Worm (Caenorhabditis elegans) whole organism, L4 larva: ENCODE measurements around the gene R10E12.2.

ENCODE experiments used
- F26F4.8 ChIP-seq: fragments of 200-800 bp; sonication (Bioruptor generic); conservative IDR thresholded peaks from 2 replicates; pipeline ENCODE4 v1.3.6; 2022; ENCODE audit warnings: missing genetic modification characterization, missing compliant biosample characterization
- F44E2.7 ChIP-seq: fragments of 200-800 bp; sonication (Bioruptor generic); IDR thresholded peaks from 2 replicates; pipeline ENCODE4 v2.1.2; 2022; ENCODE audit warnings: missing genetic modification characterization, missing compliant biosample characterization
- T20F7.1 ChIP-seq: fragments of 200-800 bp; sonication (Bioruptor generic); optimal IDR thresholded peaks from 2 replicates; lab custom pipeline; 2018; ENCODE audit warnings: mild to moderate bottlenecking, missing genetic modification characterization, missing compliant biosample characterization
- Y48G9A.11 ChIP-seq: fragments of 200-800 bp; sonication (Bioruptor generic); IDR thresholded peaks from 2 replicates; pipeline ENCODE4 v1.3.6; 2022; ENCODE audit warnings: missing genetic modification reagents, missing genetic modification characterization, missing compliant biosample characterization
- Y5F2A.4 ChIP-seq: fragments of 200-800 bp; sonication (Bioruptor generic); optimal IDR thresholded peaks from 2 replicates; lab custom pipeline; 2018; ENCODE audit warnings: mild to moderate bottlenecking, missing genetic modification characterization, missing compliant biosample characterization
- ZK337.2 ChIP-seq: fragments of 200-800 bp; sonication (Bioruptor generic); IDR thresholded peaks from 2 replicates; pipeline ENCODE4 v1.3.6; 2022; ENCODE audit warnings: missing genetic modification reagents, missing genetic modification characterization, missing compliant biosample characterization
- aha-1 ChIP-seq: fragments of 150-350 bp; peaks from one replicate; lab custom pipeline; 2014; ENCODE audit warnings: missing biosample characterization, missing genetic modification characterization
- aly-2 ChIP-seq: sonication (generic microtip); optimal IDR thresholded peaks from 2 replicates; lab custom pipeline; 2018; ENCODE audit warnings: missing biosample characterization, missing genetic modification characterization
- arid-1 ChIP-seq: fragments of 200-800 bp; sonication (Bioruptor generic); conservative IDR thresholded peaks from 2 replicates; pipeline ENCODE4 v1.3.6; 2022; ENCODE audit warnings: missing genetic modification reagents, missing genetic modification characterization, missing compliant biosample characterization
- attf-4 ChIP-seq: sonication (generic microtip); optimal IDR thresholded peaks from 3 replicates; lab custom pipeline; 2017; ENCODE audit warnings: missing biosample characterization, missing genetic modification characterization
- ceh-20 ChIP-seq: fragments of 200-800 bp; sonication (Bioruptor generic); IDR thresholded peaks from 2 replicates; pipeline ENCODE4 v1.3.6; 2022; ENCODE audit warnings: missing genetic modification reagents, missing genetic modification characterization, missing compliant biosample characterization
- ceh-62 ChIP-seq: sonication (generic microtip); optimal IDR thresholded peaks from 2 replicates; lab custom pipeline; 2017; ENCODE audit warnings: missing biosample characterization, missing genetic modification characterization
- daf-12 ChIP-seq: fragments of 150-350 bp; optimal IDR thresholded peaks from 2 replicates; lab custom pipeline; 2014; ENCODE audit warnings: missing biosample characterization, missing genetic modification reagents, missing genetic modification characterization
- daf-8 ChIP-seq: fragments of 200-800 bp; sonication (Bioruptor generic); IDR thresholded peaks from 2 replicates; pipeline ENCODE4 v1.3.6; 2022; ENCODE audit warnings: missing genetic modification characterization, missing compliant biosample characterization
- dpl-1 ChIP-seq: fragments of 150-350 bp; optimal IDR thresholded peaks from 2 replicates; lab custom pipeline; 2014; ENCODE audit warnings: missing biosample characterization, missing genetic modification reagents, missing genetic modification characterization
- duxl-1 ChIP-seq: sonication (generic microtip); optimal IDR thresholded peaks from 2 replicates; lab custom pipeline; 2016; ENCODE audit warnings: mild to moderate bottlenecking, missing genetic modification characterization, moderate library complexity, missing compliant biosample characterization; ENCODE audit not compliant: poor library complexity
- egl-27 ChIP-seq: sonication (generic microtip); optimal IDR thresholded peaks from 3 replicates; lab custom pipeline; 2017; ENCODE audit warnings: missing biosample characterization, missing genetic modification reagents, missing genetic modification characterization
- fkh-10 ChIP-seq: fragments of 150-350 bp; optimal IDR thresholded peaks from 2 replicates; lab custom pipeline; 2014; ENCODE audit warnings: missing biosample characterization, missing genetic modification reagents, missing genetic modification characterization
- hmg-1.1 ChIP-seq: fragments of 200-800 bp; sonication (Bioruptor generic); IDR thresholded peaks from 2 replicates; pipeline ENCODE4 v1.3.6; 2022; ENCODE audit warnings: missing genetic modification reagents, missing genetic modification characterization, missing compliant biosample characterization
- lim-7 ChIP-seq: fragments of 200-800 bp; sonication (Bioruptor generic); IDR thresholded peaks from 2 replicates; pipeline ENCODE4 v1.3.6; 2022; ENCODE audit warnings: missing genetic modification characterization, missing compliant biosample characterization
- lin-13 ChIP-seq: fragments of 150-350 bp; optimal IDR thresholded peaks from 2 replicates; lab custom pipeline; 2014; ENCODE audit warnings: missing biosample characterization, missing genetic modification reagents, missing genetic modification characterization
- lin-29 ChIP-seq: fragments of 200-800 bp; sonication (Bioruptor generic); IDR thresholded peaks from 2 replicates; pipeline ENCODE4 v1.3.6; 2022; ENCODE audit warnings: missing genetic modification reagents, missing genetic modification characterization, missing compliant biosample characterization
- lin-38 ChIP-seq: fragments of 200-800 bp; sonication (Bioruptor generic); IDR thresholded peaks from 2 replicates; pipeline ENCODE4 v1.3.6; 2022; ENCODE audit warnings: missing genetic modification reagents, missing genetic modification characterization, missing compliant biosample characterization
- madf-9 ChIP-seq: fragments of 200-800 bp; sonication (Bioruptor generic); conservative IDR thresholded peaks from 2 replicates; pipeline ENCODE4 v1.3.6; 2022; ENCODE audit warnings: missing genetic modification reagents, missing genetic modification characterization, missing compliant biosample characterization
- mdl-1 ChIP-seq, 2 experiments: fragments of 150-350 bp in 1 of 2; sonication (generic microtip) in 1 of 2; optimal IDR thresholded peaks; 2 replicates each; lab custom pipeline; 2014 to 2017; ENCODE audit warnings: missing biosample characterization in 2 of 2, missing genetic modification characterization in 2 of 2
- mes-2 ChIP-seq: sonication (generic microtip); optimal IDR thresholded peaks from 2 replicates; lab custom pipeline; 2016; ENCODE audit warnings: missing genotype, mild to moderate bottlenecking, missing genetic modification characterization, missing compliant biosample characterization; ENCODE audit not compliant: poor library complexity, severe bottlenecking
- mxl-3 ChIP-seq: fragments of 200-800 bp; sonication (Bioruptor generic); optimal IDR thresholded peaks from 2 replicates; lab custom pipeline; 2018; ENCODE audit warnings: mild to moderate bottlenecking, missing genetic modification characterization, missing compliant biosample characterization
- nhr-102 ChIP-seq: sonication (generic microtip); optimal IDR thresholded peaks from 2 replicates; lab custom pipeline; 2016; ENCODE audit warnings: mild to moderate bottlenecking, missing genetic modification characterization, moderate library complexity, missing compliant biosample characterization
- nhr-25 ChIP-seq: sonication (generic microtip); optimal IDR thresholded peaks from 2 replicates; lab custom pipeline; 2017; ENCODE audit warnings: missing genetic modification characterization, mild to moderate bottlenecking, missing compliant biosample characterization, antibody characterized with exemption, moderate library complexity, borderline replicate concordance; ENCODE audit not compliant: insufficient read depth
- nhr-77 ChIP-seq: fragments of 150-350 bp; optimal IDR thresholded peaks from 2 replicates; lab custom pipeline; 2014; ENCODE audit warnings: missing biosample characterization, missing genetic modification characterization
- pqm-1 ChIP-seq: sonication (generic microtip); optimal IDR thresholded peaks from 2 replicates; lab custom pipeline; 2017; ENCODE audit warnings: missing biosample characterization, missing genetic modification characterization
- set-16 ChIP-seq: fragments of 200-800 bp; sonication (Bioruptor generic); IDR thresholded peaks from 2 replicates; pipeline ENCODE4 v1.3.6; 2022; ENCODE audit warnings: missing genetic modification reagents, missing genetic modification characterization, missing compliant biosample characterization
- unc-62 ChIP-seq, 3 experiments: fragments of 150-350 bp in 1 of 3; sonication (generic microtip); optimal IDR thresholded peaks in 2 of 3; peaks in 1 of 3; 1 replicate in 1 of 3; 2 replicates in 2 of 3; lab custom pipeline; 2014 to 2017; ENCODE audit warnings: missing biosample characterization in 3 of 3, missing genetic modification characterization in 3 of 3, missing genetic modification reagents in 3 of 3, missing genotype in 1 of 3

The R10E12.2 gene

ce11 chrIII:9988352-9988751 is 14.7 kb upstream of the R10E12.2 start, which contains the start of gene C05B5.1:
Gene C05B5.1, minus strand, starts transcription at chrIII:9988452.
- TF ChIP-seq egl-27 (tag; lab: Kevin White, UChicago), result no peak
- no peak for TF ChIP-seq nhr-25 (tag; lab: Kevin White, UChicago)
- TF ChIP-seq T20F7.1 (GFP tag; lab: Kevin White, UChicago), result no peak
- TF ChIP-seq mdl-1 (tag; optimal IDR thresholded peaks at IDR 0.05; lab: Kevin White, UChicago), result no peak
- TF ChIP-seq Y5F2A.4 (GFP tag; lab: Kevin White, UChicago), result no peak
- no peak for TF ChIP-seq lin-38
- TF ChIP-seq lim-7 (GFP tag; lab: Robert Waterston, UW), result no peak

ce11 chrIII:9986827-9987429 is 13.3 kb upstream of the R10E12.2 start, which contains the start of gene C05B5.12:
Gene C05B5.12, plus strand, starts transcription at chrIII:9987379.
- no peak for TF ChIP-seq arid-1 (GFP tag; lab: Robert Waterston, UW)
- no peak for TF ChIP-seq daf-12 (tag; lab: Kevin White, UChicago)
- TF ChIP-seq fkh-10 (GFP tag; lab: Kevin White, UChicago), result no peak
- TF ChIP-seq aha-1, result peak; percentile 61
- TF ChIP-seq, all 104 proteins: peak for 1

- TF ChIP-seq F44E2.7 (GFP tag; lab: Robert Waterston, UW) (no peak), madf-9 (GFP tag; lab: Robert Waterston, UW) (no peak), duxl-1 (tag; lab: Kevin White, UChicago) (no peak), ZK337.2 (no peak), hmg-1.1 (no peak), lin-29 (GFP tag; lab: Robert Waterston, UW) (no peak), mxl-3 (no peak), mes-2 (no peak), aly-2 (tag; lab: Kevin White, UChicago) (no peak), unc-62 (GFP tag; optimal IDR thresholded peaks at IDR 0.05 in 1 of 2; lab: Kevin White, UChicago) (no peak), unc-62 (tag; optimal IDR thresholded peaks at IDR 0.05; lab: Kevin White, UChicago) (no peak), Y48G9A.11 (GFP tag; lab: Robert Waterston, UW) (no peak), daf-8 (no peak)
- TF ChIP-seq, all 104 proteins: peak for 0
Observed at ce11 chrIII:9985542-9985941, 11.9 kb upstream of the R10E12.2 start.

ce11 chrIII:9984604-9985003 is 10.9 kb upstream of the R10E12.2 start:
- TF ChIP-seq aha-1 (peak; percentile 65), lin-13 (no peak)

- TF ChIP-seq nhr-77 (tag; lab: Kevin White, UChicago), result no peak
- peak in 1 of 2 experiments; percentile 58 for TF ChIP-seq unc-62 (GFP tag; optimal IDR thresholded peaks at IDR 0.05 in 1 of 2; lab: Kevin White, UChicago)
- TF ChIP-seq unc-62 (tag; optimal IDR thresholded peaks at IDR 0.05; lab: Kevin White, UChicago), result no peak
- TF ChIP-seq ceh-62 (tag; lab: Kevin White, UChicago), result no peak
- no peak for TF ChIP-seq daf-8
- TF ChIP-seq nhr-102 (tag; lab: Kevin White, UChicago), result no peak
- no peak for TF ChIP-seq ceh-20 (GFP tag; lab: Robert Waterston, UW)
- TF ChIP-seq F26F4.8 (GFP tag; lab: Robert Waterston, UW), result no peak
- no peak for TF ChIP-seq lin-29 (GFP tag; lab: Robert Waterston, UW)
- TF ChIP-seq dpl-1 (GFP tag; lab: Kevin White, UChicago), result no peak
- peak; percentile 66 for TF ChIP-seq aha-1
- no peak for TF ChIP-seq set-16 (GFP tag; lab: Robert Waterston, UW)
- no peak for TF ChIP-seq attf-4
- TF ChIP-seq pqm-1 (tag; lab: Kevin White, UChicago), result no peak
- TF ChIP-seq mdl-1 (tag; optimal IDR thresholded peaks at IDR 0.05; lab: Kevin White, UChicago), result no peak
- TF ChIP-seq, all 104 proteins: peak for 2
Observed at ce11 chrIII:9982119-9982642, 8.5 kb upstream of the R10E12.2 start.
